Worm (Caenorhabditis elegans): ENCODE measurements around the gene F35E12.9.

Gene F35E12.9

DNA sequence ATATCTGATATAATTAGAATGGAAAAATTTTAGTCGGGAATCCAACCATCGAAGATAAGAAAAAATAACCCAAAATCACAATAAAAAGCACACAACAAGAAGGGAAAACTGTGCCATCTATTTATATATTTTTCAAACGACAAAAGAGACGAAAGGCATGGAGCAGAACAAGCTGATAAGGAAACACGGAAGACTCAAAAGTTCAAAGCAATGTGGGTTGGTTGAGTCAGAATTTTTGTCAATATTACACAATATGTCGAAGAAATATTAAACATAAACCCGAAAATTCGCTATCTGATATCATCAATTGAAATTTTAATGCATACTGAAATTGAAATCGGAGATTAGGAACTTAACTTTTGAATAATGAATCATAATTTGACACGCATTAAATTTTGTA, at the start of gene F35E12.9:
TSS of gene F35E12.9 (minus strand) at position 227 of the 400 bp plus-strand sequence.
- TF ChIP-seq klf-2 (GFP tag; conservative IDR thresholded peaks at IDR 0.05), result no peak
- TF ChIP-seq med-1 (GFP tag; optimal IDR thresholded peaks at IDR 0.05; ENCODE audit: insufficient read depth), result no peak

- TF ChIP-seq ztf-23 (GFP tag; IDR thresholded peaks at IDR 0.05), result no peak
- no peak for TF ChIP-seq tab-1 (GFP tag; IDR thresholded peaks at IDR 0.05)
- no peak for TF ChIP-seq T22C8.4 (GFP tag; IDR thresholded peaks at IDR 0.05)
- TF ChIP-seq klf-2 (GFP tag; conservative IDR thresholded peaks at IDR 0.05), result no peak
- TF ChIP-seq cog-1 (tag; optimal IDR thresholded peaks at IDR 0.05), result no peak
- no peak for TF ChIP-seq med-1 (GFP tag; optimal IDR thresholded peaks at IDR 0.05; ENCODE audit: insufficient read depth)
- no peak for TF ChIP-seq flt-1 (GFP tag; IDR thresholded peaks at IDR 0.05)
- TF ChIP-seq ref-1 (GFP tag; conservative IDR thresholded peaks at IDR 0.05), result no peak
- TF ChIP-seq ztf-29 (GFP tag; IDR thresholded peaks at IDR 0.05), result no peak
Observed at ce11 chrV:13794046-13794445, 49.1 kb upstream of the F35E12.9 start.

- TF ChIP-seq ref-1 (GFP tag; conservative IDR thresholded peaks at IDR 0.05), result no peak
- TF ChIP-seq ztf-29 (GFP tag; IDR thresholded peaks at IDR 0.05), result no peak
- no peak for TF ChIP-seq T22C8.4 (GFP tag; IDR thresholded peaks at IDR 0.05)
- no peak for TF ChIP-seq flt-1 (GFP tag; IDR thresholded peaks at IDR 0.05)
- TF ChIP-seq med-1 (GFP tag; optimal IDR thresholded peaks at IDR 0.05; ENCODE audit: insufficient read depth), result no peak
- TF ChIP-seq klf-2 (GFP tag; conservative IDR thresholded peaks at IDR 0.05), result no peak
- no peak for TF ChIP-seq ztf-23 (GFP tag; IDR thresholded peaks at IDR 0.05)
- no peak for TF ChIP-seq tab-1 (GFP tag; IDR thresholded peaks at IDR 0.05)
- no peak for TF ChIP-seq cog-1 (tag; optimal IDR thresholded peaks at IDR 0.05)
Observed at ce11 chrV:13790557-13790956, 45.6 kb upstream of the F35E12.9 start.

DNA sequence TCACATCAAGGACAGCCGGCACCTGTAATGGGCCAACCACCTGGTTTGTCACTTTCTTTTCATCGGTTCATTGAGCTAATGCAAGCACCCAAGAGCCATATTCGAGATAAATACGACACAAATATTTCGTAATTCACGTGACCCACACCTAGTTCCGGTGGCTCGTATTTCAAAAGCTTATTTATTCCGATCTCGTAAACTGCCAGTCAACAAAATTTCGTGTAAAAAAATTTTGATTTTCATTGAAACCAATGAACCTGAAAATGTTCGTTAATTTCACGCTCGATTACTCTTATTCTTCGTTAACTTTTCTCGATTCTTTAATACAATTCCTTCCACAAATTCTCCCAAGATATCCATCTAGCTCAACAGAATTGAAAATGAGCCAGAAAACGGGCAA, 45.2 kb upstream of the F35E12.9 start:
- TF ChIP-seq T22C8.4 (GFP tag; IDR thresholded peaks at IDR 0.05), result no peak
- TF ChIP-seq med-1 (GFP tag; optimal IDR thresholded peaks at IDR 0.05; ENCODE audit: insufficient read depth), result no peak
- no peak for TF ChIP-seq klf-2 (GFP tag; conservative IDR thresholded peaks at IDR 0.05)
- no peak for TF ChIP-seq ztf-29 (GFP tag; IDR thresholded peaks at IDR 0.05)
- no peak for TF ChIP-seq cog-1 (tag; optimal IDR thresholded peaks at IDR 0.05)
- no peak for TF ChIP-seq flt-1 (GFP tag; IDR thresholded peaks at IDR 0.05)
- no peak for TF ChIP-seq ref-1 (GFP tag; conservative IDR thresholded peaks at IDR 0.05)
- no peak for TF ChIP-seq ztf-23 (GFP tag; IDR thresholded peaks at IDR 0.05)
- TF ChIP-seq tab-1 (GFP tag; IDR thresholded peaks at IDR 0.05), result no peak

ce11 chrV:13789362-13789761, 44.4 kb upstream of the F35E12.9 start:
- TF ChIP-seq ztf-29 (GFP tag; IDR thresholded peaks at IDR 0.05) (no peak; the same call in 1 of the 2 replicates), med-1 (GFP tag; optimal IDR thresholded peaks at IDR 0.05; ENCODE audit: insufficient read depth) (no peak), klf-2 (GFP tag; conservative IDR thresholded peaks at IDR 0.05) (no peak), ztf-23 (GFP tag; IDR thresholded peaks at IDR 0.05) (0 out of 2 replicates have a peak, but pooled peaks have one; percentile 26), cog-1 (tag; optimal IDR thresholded peaks at IDR 0.05) (peak; percentile 82), flt-1 (GFP tag; IDR thresholded peaks at IDR 0.05) (peak; percentile 73), T22C8.4 (GFP tag; IDR thresholded peaks at IDR 0.05) (peak; percentile 55; the same call in 1 of the 2 replicates), ref-1 (GFP tag; conservative IDR thresholded peaks at IDR 0.05) (no peak), tab-1 (GFP tag; IDR thresholded peaks at IDR 0.05) (no peak)

DNA sequence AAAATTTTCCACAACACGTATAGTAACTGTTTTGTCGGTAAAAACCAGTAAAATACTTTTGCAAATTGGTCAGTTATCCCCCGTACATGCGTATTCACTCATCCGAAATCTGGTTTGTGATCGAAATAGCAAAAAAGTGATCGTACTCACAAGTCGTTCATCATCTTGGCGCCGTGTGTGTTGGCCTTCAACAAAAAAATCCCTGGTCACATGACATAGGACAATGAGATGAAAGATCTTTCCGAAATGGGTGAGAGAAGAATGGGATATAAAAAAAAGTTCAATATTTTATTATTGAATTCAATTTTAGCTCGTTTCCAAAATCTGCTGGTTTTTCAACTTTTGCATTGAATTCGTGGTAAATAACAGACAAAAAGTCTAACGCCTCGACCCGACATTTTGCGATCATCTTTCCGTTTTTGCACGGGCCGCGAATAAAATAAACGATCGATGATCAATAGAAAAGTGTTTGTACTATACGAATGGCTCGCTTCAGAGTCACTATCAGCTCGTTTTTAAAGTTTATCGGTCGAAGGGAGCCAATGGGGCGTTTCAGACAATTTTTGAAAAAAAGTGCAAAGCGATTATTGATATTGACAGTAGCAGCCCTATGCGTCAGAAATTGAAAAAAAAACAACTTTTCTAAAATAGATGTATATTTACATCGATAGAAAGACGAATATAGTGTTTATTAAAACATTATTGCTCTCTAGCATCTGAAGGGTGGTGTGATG, 43.2 kb upstream of the F35E12.9 start:
- TF ChIP-seq T22C8.4 (GFP tag; IDR thresholded peaks at IDR 0.05) (no peak), cog-1 (tag; optimal IDR thresholded peaks at IDR 0.05) (no peak), med-1 (GFP tag; optimal IDR thresholded peaks at IDR 0.05; ENCODE audit: insufficient read depth) (no peak), tab-1 (GFP tag; IDR thresholded peaks at IDR 0.05) (no peak), ztf-29 (GFP tag; IDR thresholded peaks at IDR 0.05) (no peak), flt-1 (GFP tag; IDR thresholded peaks at IDR 0.05) (no peak), ref-1 (GFP tag; conservative IDR thresholded peaks at IDR 0.05) (no peak), ztf-23 (GFP tag; IDR thresholded peaks at IDR 0.05) (no peak), klf-2 (GFP tag; conservative IDR thresholded peaks at IDR 0.05) (no peak)

DNA sequence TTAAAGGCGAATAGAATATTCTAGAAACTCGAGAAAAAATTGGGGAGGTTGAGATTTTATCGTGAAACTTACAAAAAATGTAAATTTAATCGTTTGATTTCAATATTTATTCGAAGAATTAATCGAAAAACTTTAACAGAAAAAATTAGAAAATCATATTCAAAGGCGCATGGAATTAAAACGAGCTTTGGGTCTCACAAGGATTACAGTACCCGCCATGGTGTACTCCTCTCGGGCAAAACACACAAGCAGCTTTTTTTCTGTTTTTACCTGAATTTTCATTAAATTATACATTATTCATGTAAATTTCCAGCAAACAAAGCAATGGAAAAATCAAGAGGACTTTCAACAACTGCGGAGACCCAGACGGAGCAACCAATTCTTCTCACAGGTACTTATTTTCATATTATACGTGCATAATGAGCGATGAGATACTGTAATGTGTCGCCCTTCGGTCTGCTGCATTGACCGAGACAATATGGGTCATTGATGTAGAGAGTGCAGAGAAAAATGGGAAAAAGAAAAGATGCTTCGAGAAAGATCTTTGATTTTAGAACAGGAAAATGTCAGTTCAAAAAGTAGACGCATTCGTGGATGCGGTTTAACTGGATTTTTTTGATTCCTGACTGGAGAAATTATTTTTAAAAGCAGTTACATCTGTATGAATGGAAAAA, 42.4 kb upstream of the F35E12.9 start, which contains the start of the genes F53C11.4 and F53C11.5:
TSS of gene F53C11.4 (minus strand) at position 128 of the 674 bp plus-strand sequence.
TSS of gene F53C11.5 (plus strand) at position 325 of the 674 bp plus-strand sequence.
- TF ChIP-seq klf-2 (GFP tag; conservative IDR thresholded peaks at IDR 0.05) (no peak), cog-1 (tag; optimal IDR thresholded peaks at IDR 0.05) (no peak), ztf-29 (GFP tag; IDR thresholded peaks at IDR 0.05) (no peak), T22C8.4 (GFP tag; IDR thresholded peaks at IDR 0.05) (no peak), ztf-23 (GFP tag; IDR thresholded peaks at IDR 0.05) (no peak), ref-1 (GFP tag; conservative IDR thresholded peaks at IDR 0.05) (no peak), med-1 (GFP tag; optimal IDR thresholded peaks at IDR 0.05; ENCODE audit: insufficient read depth) (no peak), flt-1 (GFP tag; IDR thresholded peaks at IDR 0.05) (no peak), tab-1 (GFP tag; IDR thresholded peaks at IDR 0.05) (no peak)

DNA sequence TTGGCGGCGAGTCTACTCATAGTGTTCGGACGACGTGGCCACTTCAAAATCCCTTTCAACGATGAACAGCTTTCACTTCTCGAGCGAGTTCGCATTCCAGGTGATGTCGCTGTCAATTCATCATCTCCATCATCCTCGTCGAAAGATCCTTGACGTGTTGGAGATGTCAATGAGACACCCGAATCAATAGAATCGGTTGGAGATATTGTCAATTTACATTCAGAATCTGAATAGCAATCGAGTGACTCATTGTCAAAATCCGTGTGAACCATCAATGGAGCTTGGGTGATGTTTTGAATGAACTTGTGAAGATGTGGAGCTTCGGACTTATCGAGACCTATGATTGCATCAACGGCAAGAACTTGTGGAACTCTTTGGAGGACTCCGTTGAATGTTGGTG, 40.8 kb upstream of the F35E12.9 start:
- TF ChIP-seq cog-1 (tag; optimal IDR thresholded peaks at IDR 0.05), result no peak
- TF ChIP-seq T22C8.4 (GFP tag; IDR thresholded peaks at IDR 0.05), result no peak
- no peak for TF ChIP-seq ztf-29 (GFP tag; IDR thresholded peaks at IDR 0.05)
- no peak for TF ChIP-seq tab-1 (GFP tag; IDR thresholded peaks at IDR 0.05)
- no peak for TF ChIP-seq klf-2 (GFP tag; conservative IDR thresholded peaks at IDR 0.05)
- TF ChIP-seq med-1 (GFP tag; optimal IDR thresholded peaks at IDR 0.05; ENCODE audit: insufficient read depth), result no peak
- TF ChIP-seq flt-1 (GFP tag; IDR thresholded peaks at IDR 0.05), result no peak
- TF ChIP-seq ztf-23 (GFP tag; IDR thresholded peaks at IDR 0.05), result no peak
- TF ChIP-seq ref-1 (GFP tag; conservative IDR thresholded peaks at IDR 0.05), result no peak

ce11 chrV:13782190-13782589, 37.3 kb upstream of the F35E12.9 start, which contains the start of gene decr-1.1:
TSS of gene decr-1.1 (plus strand) at chrV:13782399.
- TF ChIP-seq klf-2 (GFP tag; conservative IDR thresholded peaks at IDR 0.05) (no peak), ztf-23 (GFP tag; IDR thresholded peaks at IDR 0.05) (no peak), ref-1 (GFP tag; conservative IDR thresholded peaks at IDR 0.05) (no peak), tab-1 (GFP tag; IDR thresholded peaks at IDR 0.05) (no peak), cog-1 (tag; optimal IDR thresholded peaks at IDR 0.05) (no peak), ztf-29 (GFP tag; IDR thresholded peaks at IDR 0.05) (no peak), T22C8.4 (GFP tag; IDR thresholded peaks at IDR 0.05) (no peak), med-1 (GFP tag; optimal IDR thresholded peaks at IDR 0.05; ENCODE audit: insufficient read depth) (no peak), flt-1 (GFP tag; IDR thresholded peaks at IDR 0.05) (no peak)

Data from whole organism, midembryonic.